Fruit fly (Drosophila melanogaster) whole organism, embryonic: Measurements from ENCODE around the gene CG42726.

Experiments
- Ada2b ChIP-seq: fragments of 200-800 bp; sonication (Bioruptor generic); IDR thresholded peaks from 2 replicates; pipeline ENCODE4 v1.3.6; 2022; ENCODE audit warnings: missing biosample characterization, missing genetic modification characterization
- CG11560 ChIP-seq: fragments of 200-800 bp; sonication (Bioruptor generic); IDR thresholded peaks from 3 replicates; pipeline ENCODE4 v1.3.6; 2022; ENCODE audit warnings: missing biosample characterization, missing genetic modification characterization
- CG11695 ChIP-seq: fragments of 200-800 bp; sonication (Bioruptor generic); IDR thresholded peaks from 3 replicates; pipeline ENCODE4 v1.3.6; 2022; ENCODE audit warnings: missing biosample characterization, missing genetic modification characterization
- CG11696 ChIP-seq: fragments of 200-800 bp; sonication (Bioruptor generic); IDR thresholded peaks from 2 replicates; pipeline ENCODE4 v1.3.6; 2022; ENCODE audit warnings: missing biosample characterization, missing genetic modification characterization
- CG11723 ChIP-seq: fragments of 200-800 bp; sonication (Bioruptor generic); optimal IDR thresholded peaks from 2 replicates; lab custom pipeline; 2017; ENCODE audit warnings: missing biosample characterization, mild to moderate bottlenecking, missing genetic modification characterization
- CG13624 ChIP-seq: fragments of 200-800 bp; sonication (Bioruptor generic); optimal IDR thresholded peaks from 2 replicates; lab custom pipeline; 2016; ENCODE audit warnings: missing biosample characterization, missing genetic modification characterization
- CG15269 ChIP-seq: fragments of 200-800 bp; sonication (Bioruptor generic); optimal IDR thresholded peaks from 2 replicates; lab custom pipeline; 2018; ENCODE audit warnings: missing biosample characterization, mild to moderate bottlenecking, missing genetic modification characterization, moderate library complexity
- CG15601 ChIP-seq: fragments of 200-800 bp; sonication (Bioruptor generic); optimal IDR thresholded peaks from 3 replicates; lab custom pipeline; 2019; ENCODE audit warnings: missing biosample characterization, mild to moderate bottlenecking, missing genetic modification characterization, moderate library complexity
- CG1647 ChIP-seq: fragments of 200-800 bp; sonication (Bioruptor generic); optimal IDR thresholded peaks from 3 replicates; lab custom pipeline; 2016; ENCODE audit warnings: missing biosample characterization, missing genetic modification characterization
- CG17186 ChIP-seq: fragments of 200-800 bp; sonication (Bioruptor generic); optimal IDR thresholded peaks from 3 replicates; lab custom pipeline; 2017; ENCODE audit warnings: missing biosample characterization, missing genetic modification reagents, missing genetic modification characterization
- CG17359 ChIP-seq: fragments of 200-800 bp; sonication (Bioruptor generic); optimal IDR thresholded peaks from 3 replicates; lab custom pipeline; 2018; ENCODE audit warnings: missing biosample characterization, mild to moderate bottlenecking, missing genetic modification characterization, moderate library complexity
- CG2116 ChIP-seq: fragments of 200-800 bp; sonication (Bioruptor generic); optimal IDR thresholded peaks from 3 replicates; lab custom pipeline; 2018; ENCODE audit warnings: missing biosample characterization, mild to moderate bottlenecking, missing genetic modification characterization
- CG2712 ChIP-seq: fragments of 200-800 bp; optimal IDR thresholded peaks from 3 replicates; lab custom pipeline; 2019; ENCODE audit warnings: missing biosample characterization, mild to moderate bottlenecking, missing genetic modification characterization, moderate library complexity
- CG2889 ChIP-seq: fragments of 200-800 bp; sonication (Bioruptor generic); IDR thresholded peaks from 3 replicates; pipeline ENCODE4 v1.3.6; 2022; ENCODE audit warnings: missing biosample characterization, missing genetic modification characterization
- CG30403 ChIP-seq: fragments of 200-800 bp; sonication (Bioruptor generic); optimal IDR thresholded peaks from 3 replicates; lab custom pipeline; 2016; ENCODE audit warnings: missing biosample characterization, missing genetic modification characterization
- CG30431 ChIP-seq: fragments of 200-800 bp; sonication (Bioruptor generic); optimal IDR thresholded peaks from 2 replicates; lab custom pipeline; 2017; ENCODE audit warnings: missing biosample characterization, missing genetic modification characterization
- CG32772 ChIP-seq: fragments of 200-800 bp; sonication (Bioruptor generic); IDR thresholded peaks from 2 replicates; pipeline ENCODE4 v1.3.6; 2022; ENCODE audit warnings: missing biosample characterization, missing genetic modification characterization
- CG3847 ChIP-seq: fragments of 200-800 bp; sonication (Bioruptor generic); IDR thresholded peaks from 2 replicates; pipeline ENCODE4 v1.3.6; 2022; ENCODE audit warnings: missing biosample characterization, missing genetic modification characterization
- CG42726 ChIP-seq: fragments of 200-800 bp; sonication (Bioruptor generic); IDR thresholded peaks from 2 replicates; pipeline ENCODE4 v1.3.6; 2022; ENCODE audit warnings: missing biosample characterization, missing genetic modification characterization; ENCODE audit not compliant: partially characterized antibody
- CG8388 ChIP-seq: fragments of 200-800 bp; sonication (Bioruptor generic); optimal IDR thresholded peaks from 2 replicates; lab custom pipeline; 2019; ENCODE audit warnings: missing biosample characterization, mild to moderate bottlenecking, missing genetic modification characterization, moderate library complexity
- CG8765 ChIP-seq: fragments of 200-800 bp; sonication (Bioruptor generic); IDR thresholded peaks from 2 replicates; pipeline ENCODE4 v1.3.6; 2022; ENCODE audit warnings: missing biosample characterization, missing genetic modification characterization
- CrebB ChIP-seq: fragments of 200-800 bp; sonication (Bioruptor generic); optimal IDR thresholded peaks from 3 replicates; lab custom pipeline; 2018; ENCODE audit warnings: missing biosample characterization, mild to moderate bottlenecking, missing genetic modification characterization
- D ChIP-seq, 2 experiments: fragments of 200-800 bp in 1 of 2; fragments of >200 bp in 1 of 2; sonication (Bioruptor generic) in 1 of 2; optimal IDR thresholded peaks; 2 replicates in 1 of 2; 3 replicates in 1 of 2; lab custom pipeline; 2017; ENCODE audit warnings: mild to moderate bottlenecking in 1 of 2, missing biosample characterization in 1 of 2, missing genetic modification characterization in 1 of 2, missing genetic modification reagents in 1 of 2
- Dp ChIP-seq: fragments of 200-800 bp; sonication (Bioruptor generic); optimal IDR thresholded peaks from 2 replicates; lab custom pipeline; 2018; ENCODE audit warnings: missing biosample characterization, mild to moderate bottlenecking, missing genetic modification characterization, moderate library complexity
- Dref ChIP-seq: fragments of 200-800 bp; sonication (Bioruptor generic); IDR thresholded peaks from 2 replicates; pipeline ENCODE4 v1.3.6; 2022; ENCODE audit warnings: missing biosample characterization, missing genetic modification characterization
- Ets97D ChIP-seq: fragments of 200-800 bp; sonication (Bioruptor generic); optimal IDR thresholded peaks from 3 replicates; lab custom pipeline; 2016; ENCODE audit warnings: missing biosample characterization, missing genetic modification characterization
- Hr51 ChIP-seq, 2 experiments: fragments of 200-800 bp; sonication (Bioruptor generic); optimal IDR thresholded peaks; 2 replicates in 1 of 2; 3 replicates in 1 of 2; lab custom pipeline; 2016 to 2018; ENCODE audit warnings: missing biosample characterization in 2 of 2, missing genetic modification characterization in 2 of 2, mild to moderate bottlenecking in 1 of 2, moderate library complexity in 1 of 2
- Lpt ChIP-seq: fragments of >200 bp; optimal IDR thresholded peaks from 2 replicates; lab custom pipeline; 2018; ENCODE audit warnings: missing biosample characterization, missing genetic modification characterization
- MBD-R2 ChIP-seq: fragments of 200-800 bp; sonication (Bioruptor generic); IDR thresholded peaks from 2 replicates; pipeline ENCODE4 v1.3.6; 2022; ENCODE audit warnings: missing biosample characterization, missing genetic modification characterization
- Neu2 ChIP-seq: fragments of 200-800 bp; sonication (Bioruptor generic); optimal IDR thresholded peaks from 3 replicates; lab custom pipeline; 2016; ENCODE audit warnings: missing biosample characterization, missing genetic modification characterization, borderline replicate concordance
- Pdp1 ChIP-seq, 2 experiments: fragments of 200-800 bp; sonication (Bioruptor generic); optimal IDR thresholded peaks; 3 replicates each; lab custom pipeline; 2016; ENCODE audit warnings: missing biosample characterization in 2 of 2, missing genetic modification characterization in 2 of 2, mild to moderate bottlenecking in 1 of 2, moderate library complexity in 1 of 2
- Ravus ChIP-seq: fragments of 200-800 bp; sonication (Bioruptor generic); IDR thresholded peaks from 2 replicates; pipeline ENCODE4 v1.3.6; 2022; ENCODE audit warnings: missing biosample characterization, missing genetic modification characterization
- Rx ChIP-seq: fragments of 200-800 bp; sonication (Bioruptor generic); IDR thresholded peaks from 2 replicates; pipeline ENCODE4 v1.3.6; 2022; ENCODE audit warnings: missing biosample characterization, missing genetic modification characterization
- Scr ChIP-seq: fragments of 200-800 bp; sonication (Bioruptor generic); IDR thresholded peaks from 2 replicates; pipeline ENCODE4 v1.3.6; 2022; ENCODE audit warnings: missing biosample characterization, missing genetic modification characterization; ENCODE audit not compliant: partially characterized antibody
- Sox102F ChIP-seq: fragments of 200-800 bp; sonication (Bioruptor generic); optimal IDR thresholded peaks from 2 replicates; lab custom pipeline; 2018; ENCODE audit warnings: missing biosample characterization, mild to moderate bottlenecking, missing genetic modification characterization, moderate library complexity
- danr ChIP-seq: fragments of 200-800 bp; sonication (Bioruptor generic); IDR thresholded peaks from 2 replicates; pipeline ENCODE4 v1.3.6; 2022; ENCODE audit warnings: missing biosample characterization, missing genetic modification characterization
- dmrt11E ChIP-seq: fragments of 200-800 bp; sonication (Bioruptor generic); optimal IDR thresholded peaks from 3 replicates; lab custom pipeline; 2018; ENCODE audit warnings: missing biosample characterization, mild to moderate bottlenecking, missing genetic modification characterization, moderate library complexity
- fd64A ChIP-seq: fragments of 200-800 bp; sonication (Bioruptor generic); optimal IDR thresholded peaks from 3 replicates; lab custom pipeline; 2018; ENCODE audit warnings: missing biosample characterization, mild to moderate bottlenecking, missing genetic modification characterization
- gce ChIP-seq: fragments of 200-800 bp; sonication (Bioruptor generic); IDR thresholded peaks from 3 replicates; pipeline ENCODE4 v1.3.6; 2022; ENCODE audit warnings: missing biosample characterization, missing genetic modification characterization
- knrl ChIP-seq: fragments of 200-800 bp; sonication (Bioruptor generic); IDR thresholded peaks from 3 replicates; pipeline ENCODE4 v1.3.6; 2022; ENCODE audit warnings: missing biosample characterization, missing genetic modification characterization; ENCODE audit not compliant: partially characterized antibody
- mld ChIP-seq: fragments of 200-800 bp; sonication (Bioruptor generic); IDR thresholded peaks from 3 replicates; pipeline ENCODE4 v1.3.6; 2022; ENCODE audit warnings: missing biosample characterization, missing genetic modification characterization; ENCODE audit not compliant: partially characterized antibody
- nom ChIP-seq: fragments of 200-800 bp; sonication (Bioruptor generic); optimal IDR thresholded peaks from 2 replicates; lab custom pipeline; 2017; ENCODE audit warnings: missing biosample characterization, missing genetic modification characterization, mild to moderate bottlenecking, moderate library complexity, missing genetic modification reagents
- onecut ChIP-seq: fragments of 200-800 bp; sonication (Bioruptor generic); IDR thresholded peaks from 2 replicates; pipeline ENCODE4 v1.3.6; 2022; ENCODE audit warnings: missing biosample characterization, missing genetic modification characterization
- ssp ChIP-seq: fragments of 200-800 bp; sonication (Bioruptor generic); IDR thresholded peaks from 2 replicates; pipeline ENCODE4 v1.3.6; 2022; ENCODE audit warnings: missing biosample characterization, missing genetic modification characterization
- tap ChIP-seq: fragments of 200-800 bp; optimal IDR thresholded peaks from 3 replicates; lab custom pipeline; 2019; ENCODE audit warnings: missing biosample characterization, mild to moderate bottlenecking, missing genetic modification characterization, moderate library complexity
- tgo ChIP-seq: fragments of 200-800 bp; sonication (Bioruptor generic); IDR thresholded peaks from 3 replicates; pipeline ENCODE4 v1.3.6; 2022; ENCODE audit warnings: missing biosample characterization, missing genetic modification characterization
- wdn ChIP-seq: fragments of 200-800 bp; sonication (Bioruptor generic); IDR thresholded peaks from 2 replicates; pipeline ENCODE4 v1.3.6; 2022; ENCODE audit warnings: missing biosample characterization, missing genetic modification characterization

The CG42726 gene

DNA sequence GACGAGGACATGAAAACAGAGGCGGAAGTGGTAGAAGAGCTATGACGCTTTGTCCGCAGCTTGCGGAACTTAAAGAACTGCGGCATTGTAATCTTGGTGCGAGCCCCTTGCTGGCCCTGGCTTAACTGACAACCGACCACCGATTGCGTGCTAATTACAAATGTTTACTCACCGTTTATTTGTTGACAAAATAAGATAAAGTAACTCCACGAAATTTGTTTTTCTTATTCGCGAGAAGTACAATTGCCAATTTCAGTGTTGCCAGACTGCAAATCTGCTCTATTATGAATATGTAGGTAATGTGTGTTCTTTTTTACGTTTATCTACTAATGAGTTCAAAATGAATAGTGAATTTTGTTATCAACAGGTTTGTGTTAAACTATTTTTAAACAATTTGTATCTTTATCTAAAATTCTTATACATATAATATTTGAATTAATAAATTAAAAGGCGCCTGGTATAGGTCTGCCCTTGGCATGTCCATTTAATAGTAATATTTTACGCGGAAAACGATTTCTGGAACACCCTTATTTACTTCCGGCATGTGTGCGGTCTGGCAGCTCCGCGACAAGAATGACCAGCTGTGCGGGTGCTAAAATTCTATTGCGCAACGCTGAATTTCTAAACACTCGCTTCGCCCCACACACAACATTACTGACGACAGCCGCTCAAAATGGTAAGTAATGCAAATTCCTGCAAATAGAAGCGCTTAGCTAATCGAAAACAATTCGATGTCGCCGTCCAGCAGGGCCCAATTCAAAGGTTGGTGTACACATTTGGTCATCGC is 9.0 kb downstream of the CG42726 start, which contains the start of the genes Atg4b and Hibch (continued):
- TF ChIP-seq CG32772 (GFP tag; lab: Robert Waterston, UW) (peak; percentile 62), fd64A (GFP tag; lab: Kevin White, UChicago) (no peak), CG11723 (GFP tag; lab: Kevin White, UChicago) (peak; percentile 67), Dp (peak; percentile 5), mld (no peak), knrl (0 out of 3 replicates have a peak, but pooled peaks have one; percentile 20), Sox102F (GFP tag; lab: Kevin White, UChicago) (no peak), CG11696 (peak; percentile 48; the same call in 1 of the 2 replicates), nom (GFP tag; lab: Kevin White, UChicago) (peak; percentile 75), CG30431 (peak; percentile 70), CG30403 (GFP tag; lab: Kevin White, UChicago) (peak; percentile 91), CG11560 (tag; lab: Robert Waterston, UW) (peak; percentile 49; the same call in 2 of the 3 replicates), wdn (GFP tag; lab: Robert Waterston, UW) (peak; percentile 79), Ada2b (GFP tag; lab: Robert Waterston, UW) (peak; percentile 79), Dref (GFP tag; lab: Robert Waterston, UW) (peak; percentile 36; the same call in 1 of the 2 replicates), MBD-R2 (GFP tag; lab: Robert Waterston, UW) (peak; percentile 87), CG2712 (tag; lab: Kevin White, UChicago) (peak; percentile 92), CG17186 (GFP tag; lab: Kevin White, UChicago) (peak; percentile 37), tgo (GFP tag; lab: Robert Waterston, UW) (peak; percentile 72), Rx (GFP tag; lab: Robert Waterston, UW) (peak; percentile 71; the same call in 1 of the 2 replicates), Ravus (GFP tag; lab: Robert Waterston, UW) (0 out of 2 replicates have a peak, but pooled peaks have one; percentile 13), CG15601 (tag; lab: Kevin White, UChicago) (peak; percentile 79), gce (no peak), Ets97D (GFP tag; lab: Kevin White, UChicago) (peak; percentile 8), CG8765 (GFP tag; lab: Robert Waterston, UW) (peak; percentile 59; the same call in 1 of the 2 replicates), CG1647 (GFP tag; lab: Kevin White, UChicago) (peak; percentile 8), onecut (GFP tag; lab: Robert Waterston, UW) (peak; percentile 49), CG2889 (GFP tag; lab: Robert Waterston, UW) (peak; percentile 60; the same call in 1 of the 3 replicates), CrebB (tag; lab: Kevin White, UChicago) (peak; percentile 35), CG17359 (tag; lab: Kevin White, UChicago) (peak; percentile 83), Pdp1 (GFP tag; optimal IDR thresholded peaks at IDR 0.05; lab: Kevin White, UChicago) (peak; percentile 49 to 100), CG8388 (GFP tag; lab: Kevin White, UChicago) (peak; percentile 76), CG11695 (no peak; the same call in 1 of the 3 replicates), dmrt11E (tag; lab: Kevin White, UChicago) (peak; percentile 78), Lpt (no peak), Hr51 (GFP tag; optimal IDR thresholded peaks at IDR 0.05; lab: Kevin White, UChicago) (peak; percentile 24 to 78), tap (tag; lab: Kevin White, UChicago) (no peak), danr (peak; percentile 74), CG2116 (peak; percentile 69), ssp (peak; percentile 75), CG15269 (peak; percentile 85), CG3847 (GFP tag; lab: Robert Waterston, UW) (peak; percentile 92), D (optimal IDR thresholded peaks at IDR 0.05; lab: Kevin White, UChicago) (no peak), D (GFP tag; optimal IDR thresholded peaks at IDR 0.05; lab: Kevin White, UChicago) (peak; percentile 82), Scr (GFP tag; lab: Robert Waterston, UW) (peak; percentile 22; the same call in 1 of the 2 replicates), Neu2 (GFP tag; lab: Kevin White, UChicago) (no peak), CG13624 (peak; percentile 81), CG42726 (GFP tag; lab: Robert Waterston, UW) (peak; percentile 64)
